Fruit fly (Drosophila melanogaster) whole organism, embryonic: ENCODE results near the gene CG10694.

ENCODE experiments used
- C15 ChIP-seq: fragments of 200-800 bp; sonication (Bioruptor generic); IDR thresholded peaks from 3 replicates; pipeline ENCODE4 v1.3.6; 2022; ENCODE audit warnings: missing biosample characterization, missing genetic modification characterization
- CG10274 ChIP-seq: fragments of 200-800 bp; sonication (Bioruptor generic); optimal IDR thresholded peaks from 3 replicates; lab custom pipeline; 2017; ENCODE audit warnings: missing biosample characterization, mild to moderate bottlenecking, missing genetic modification characterization
- CG11093 ChIP-seq: fragments of 200-800 bp; sonication (Bioruptor generic); IDR thresholded peaks from 3 replicates; pipeline ENCODE4 v1.3.6; 2022; ENCODE audit warnings: missing biosample characterization, missing genetic modification characterization
- CG11398 ChIP-seq: fragments of 200-800 bp; sonication (Bioruptor generic); optimal IDR thresholded peaks from 2 replicates; lab custom pipeline; 2016; ENCODE audit warnings: missing biosample characterization, missing genetic modification characterization
- CG11504 ChIP-seq: fragments of 200-800 bp; sonication (Bioruptor generic); optimal IDR thresholded peaks from 3 replicates; lab custom pipeline; 2019; ENCODE audit warnings: missing biosample characterization, mild to moderate bottlenecking, missing genetic modification characterization, moderate library complexity
- CG11723 ChIP-seq: fragments of 200-800 bp; sonication (Bioruptor generic); optimal IDR thresholded peaks from 2 replicates; lab custom pipeline; 2017; ENCODE audit warnings: missing biosample characterization, mild to moderate bottlenecking, missing genetic modification characterization
- CG12071 ChIP-seq: fragments of 200-800 bp; sonication (Bioruptor generic); optimal IDR thresholded peaks from 3 replicates; lab custom pipeline; 2018; ENCODE audit warnings: missing biosample characterization, mild to moderate bottlenecking, missing genetic modification characterization
- CG12155 ChIP-seq: fragments of 200-800 bp; sonication (Bioruptor generic); optimal IDR thresholded peaks from 3 replicates; lab custom pipeline; 2016; ENCODE audit warnings: missing biosample characterization, missing genetic modification characterization
- CG13296 ChIP-seq: fragments of 200-800 bp; sonication (Bioruptor generic); optimal IDR thresholded peaks from 3 replicates; lab custom pipeline; 2018; ENCODE audit warnings: missing biosample characterization, mild to moderate bottlenecking, missing genetic modification characterization
- CG14667 ChIP-seq: fragments of 200-800 bp; sonication (Bioruptor generic); IDR thresholded peaks from 2 replicates; pipeline ENCODE4 v1.3.6; 2022; ENCODE audit warnings: missing biosample characterization, missing genetic modification characterization
- CG1603 ChIP-seq: fragments of 200-800 bp; sonication (Bioruptor generic); optimal IDR thresholded peaks from 2 replicates; lab custom pipeline; 2019; ENCODE audit warnings: missing biosample characterization, mild to moderate bottlenecking, missing genetic modification characterization, moderate library complexity
- CG17829 ChIP-seq: fragments of 200-800 bp; optimal IDR thresholded peaks from 2 replicates; lab custom pipeline; 2019; ENCODE audit warnings: missing biosample characterization, mild to moderate bottlenecking, missing genetic modification characterization, moderate library complexity
- CG18764 ChIP-seq: fragments of 200-800 bp; sonication (Bioruptor generic); optimal IDR thresholded peaks from 3 replicates; lab custom pipeline; 2016; ENCODE audit warnings: missing biosample characterization, missing genetic modification characterization
- CG32772 ChIP-seq: fragments of 200-800 bp; sonication (Bioruptor generic); IDR thresholded peaks from 2 replicates; pipeline ENCODE4 v1.3.6; 2022; ENCODE audit warnings: missing biosample characterization, missing genetic modification characterization
- CG7745 ChIP-seq: fragments of 200-800 bp; sonication (Bioruptor generic); optimal IDR thresholded peaks from 2 replicates; lab custom pipeline; 2018; ENCODE audit warnings: missing biosample characterization, mild to moderate bottlenecking, missing genetic modification characterization, moderate library complexity
- CG9437 ChIP-seq: fragments of 200-800 bp; sonication (Bioruptor generic); optimal IDR thresholded peaks from 2 replicates; lab custom pipeline; 2018; ENCODE audit warnings: missing biosample characterization, mild to moderate bottlenecking, missing genetic modification characterization
- CkIIα-i1 ChIP-seq: fragments of 200-800 bp; sonication (Bioruptor generic); IDR thresholded peaks from 2 replicates; pipeline ENCODE4 v1.3.6; 2022; ENCODE audit warnings: missing biosample characterization, missing genetic modification characterization
- CoRest ChIP-seq: fragments of 200-800 bp; sonication (Bioruptor generic); optimal IDR thresholded peaks from 3 replicates; lab custom pipeline; 2018; ENCODE audit warnings: missing biosample characterization, mild to moderate bottlenecking, missing genetic modification characterization, moderate library complexity
- Dek ChIP-seq: fragments of 200-800 bp; sonication (Bioruptor generic); optimal IDR thresholded peaks from 3 replicates; lab custom pipeline; 2019; ENCODE audit warnings: missing biosample characterization, mild to moderate bottlenecking, missing genetic modification characterization, moderate library complexity
- Dip3 ChIP-seq: fragments of 200-800 bp; sonication (Bioruptor generic); optimal IDR thresholded peaks from 3 replicates; lab custom pipeline; 2016; ENCODE audit warnings: missing biosample characterization, missing genetic modification characterization
- Doc2 ChIP-seq: fragments of 200-800 bp; sonication (Bioruptor generic); IDR thresholded peaks from 2 replicates; pipeline ENCODE4 v1.3.6; 2022; ENCODE audit warnings: missing biosample characterization, missing genetic modification characterization
- Fer3 ChIP-seq: fragments of 200-800 bp; sonication (Bioruptor generic); optimal IDR thresholded peaks from 2 replicates; lab custom pipeline; 2018; ENCODE audit warnings: missing biosample characterization, mild to moderate bottlenecking, missing genetic modification characterization, moderate library complexity
- Gug ChIP-seq: fragments of 200-800 bp; sonication (Bioruptor generic); IDR thresholded peaks from 4 replicates; pipeline ENCODE4 v1.3.6; 2022; ENCODE audit warnings: missing biosample characterization, missing genetic modification characterization
- HLH3B ChIP-seq: fragments of 200-800 bp; sonication (Bioruptor generic); IDR thresholded peaks from 2 replicates; pipeline ENCODE4 v1.3.6; 2022; ENCODE audit warnings: missing biosample characterization, missing genetic modification characterization
- HLH4C ChIP-seq: fragments of 200-800 bp; sonication (Bioruptor generic); IDR thresholded peaks from 3 replicates; pipeline ENCODE4 v1.3.6; 2022; ENCODE audit warnings: missing biosample characterization, missing genetic modification characterization; ENCODE audit not compliant: partially characterized antibody
- Hey ChIP-seq: fragments of 200-800 bp; sonication (Bioruptor generic); optimal IDR thresholded peaks from 3 replicates; lab custom pipeline; 2018; ENCODE audit warnings: missing biosample characterization, mild to moderate bottlenecking, missing genetic modification characterization
- Vsx1 ChIP-seq: fragments of 200-800 bp; sonication (Bioruptor generic); optimal IDR thresholded peaks from 2 replicates; lab custom pipeline; 2017; ENCODE audit warnings: missing biosample characterization, mild to moderate bottlenecking, missing genetic modification characterization, missing genetic modification reagents
- al ChIP-seq: fragments of 200-800 bp; sonication (Bioruptor generic); IDR thresholded peaks from 2 replicates; pipeline ENCODE4 v1.3.6; 2022; ENCODE audit warnings: missing biosample characterization, missing genetic modification characterization
- ato ChIP-seq: fragments of 200-800 bp; sonication (Bioruptor generic); IDR thresholded peaks from 2 replicates; pipeline ENCODE4 v1.3.6; 2022; ENCODE audit warnings: missing biosample characterization, missing genetic modification characterization; ENCODE audit not compliant: partially characterized antibody
- cg ChIP-seq: fragments of 200-800 bp; sonication (Bioruptor generic); optimal IDR thresholded peaks from 3 replicates; lab custom pipeline; 2019; ENCODE audit warnings: missing biosample characterization, mild to moderate bottlenecking, missing genetic modification characterization, moderate library complexity
- chn ChIP-seq: fragments of 200-800 bp; sonication (Bioruptor generic); optimal IDR thresholded peaks from 2 replicates; lab custom pipeline; 2016; ENCODE audit warnings: missing biosample characterization, missing genetic modification characterization
- fd96Cb ChIP-seq: fragments of 200-800 bp; sonication (Bioruptor generic); optimal IDR thresholded peaks from 2 replicates; lab custom pipeline; 2018; ENCODE audit warnings: missing biosample characterization, mild to moderate bottlenecking, missing genetic modification characterization, moderate library complexity
- hbn ChIP-seq: fragments of 200-800 bp; sonication (Bioruptor generic); IDR thresholded peaks from 2 replicates; pipeline ENCODE4 v1.3.6; 2022; ENCODE audit warnings: missing biosample characterization, missing genetic modification characterization; ENCODE audit not compliant: partially characterized antibody
- hth ChIP-seq: fragments of >200 bp; optimal IDR thresholded peaks from 2 replicates; lab custom pipeline; 2017; ENCODE audit warnings: inconsistent platforms
- jigr1 ChIP-seq: fragments of 200-800 bp; sonication (Bioruptor generic); IDR thresholded peaks from 3 replicates; pipeline ENCODE4 v1.3.6; 2022; ENCODE audit warnings: missing biosample characterization, missing genetic modification characterization
- knrl ChIP-seq: fragments of 200-800 bp; sonication (Bioruptor generic); IDR thresholded peaks from 3 replicates; pipeline ENCODE4 v1.3.6; 2022; ENCODE audit warnings: missing biosample characterization, missing genetic modification characterization; ENCODE audit not compliant: partially characterized antibody
- luna ChIP-seq: fragments of 200-800 bp; sonication (Bioruptor generic); optimal IDR thresholded peaks from 2 replicates; lab custom pipeline; 2016; ENCODE audit warnings: missing biosample characterization, missing genetic modification characterization
- otp ChIP-seq: fragments of 200-800 bp; sonication (Bioruptor generic); IDR thresholded peaks from 3 replicates; pipeline ENCODE4, ENCODE4 v1.3.6; 2022; ENCODE audit warnings: missing biosample characterization, missing genetic modification characterization
- ro ChIP-seq: fragments of 200-800 bp; sonication (Bioruptor generic); IDR thresholded peaks from 2 replicates; pipeline ENCODE4 v1.3.6; 2022; ENCODE audit warnings: missing biosample characterization, missing genetic modification characterization
- sd ChIP-seq: fragments of 200-800 bp; sonication (Bioruptor generic); optimal IDR thresholded peaks from 3 replicates; lab custom pipeline; 2018; ENCODE audit warnings: missing biosample characterization, mild to moderate bottlenecking, missing genetic modification characterization, moderate library complexity
- sens ChIP-seq: fragments of 200-800 bp; sonication (Bioruptor generic); peaks from one replicate; lab custom pipeline; 2016; ENCODE audit warnings: missing biosample characterization, missing genetic modification characterization
- sna ChIP-seq: fragments of 200-800 bp; sonication (Bioruptor generic); IDR thresholded peaks from 2 replicates; pipeline ENCODE4 v1.3.6; 2022; ENCODE audit warnings: missing biosample characterization, missing genetic modification characterization; ENCODE audit not compliant: partially characterized antibody
- ssp ChIP-seq: fragments of 200-800 bp; sonication (Bioruptor generic); IDR thresholded peaks from 2 replicates; pipeline ENCODE4 v1.3.6; 2022; ENCODE audit warnings: missing biosample characterization, missing genetic modification characterization
- stwl ChIP-seq: fragments of 200-800 bp; sonication (Bioruptor generic); optimal IDR thresholded peaks from 3 replicates; lab custom pipeline; 2018; ENCODE audit warnings: missing biosample characterization, mild to moderate bottlenecking, missing genetic modification characterization, moderate library complexity
- toy ChIP-seq: fragments of 200-800 bp; sonication (Bioruptor generic); IDR thresholded peaks from 2 replicates; pipeline ENCODE4 v1.3.6; 2022; ENCODE audit warnings: missing biosample characterization, missing genetic modification characterization
- trem ChIP-seq: fragments of 200-800 bp; optimal IDR thresholded peaks from 3 replicates; lab custom pipeline; 2019; ENCODE audit warnings: missing biosample characterization, mild to moderate bottlenecking, missing genetic modification characterization, moderate library complexity
- tup ChIP-seq: fragments of 200-800 bp; sonication (Bioruptor generic); optimal IDR thresholded peaks from 2 replicates; lab custom pipeline; 2016; ENCODE audit warnings: missing biosample characterization, mild to moderate bottlenecking, missing genetic modification characterization, moderate library complexity
- tx ChIP-seq: fragments of 200-800 bp; sonication (Bioruptor generic); optimal IDR thresholded peaks from 2 replicates; lab custom pipeline; 2016; ENCODE audit warnings: missing biosample characterization, missing genetic modification characterization

Gene CG10694

DNA sequence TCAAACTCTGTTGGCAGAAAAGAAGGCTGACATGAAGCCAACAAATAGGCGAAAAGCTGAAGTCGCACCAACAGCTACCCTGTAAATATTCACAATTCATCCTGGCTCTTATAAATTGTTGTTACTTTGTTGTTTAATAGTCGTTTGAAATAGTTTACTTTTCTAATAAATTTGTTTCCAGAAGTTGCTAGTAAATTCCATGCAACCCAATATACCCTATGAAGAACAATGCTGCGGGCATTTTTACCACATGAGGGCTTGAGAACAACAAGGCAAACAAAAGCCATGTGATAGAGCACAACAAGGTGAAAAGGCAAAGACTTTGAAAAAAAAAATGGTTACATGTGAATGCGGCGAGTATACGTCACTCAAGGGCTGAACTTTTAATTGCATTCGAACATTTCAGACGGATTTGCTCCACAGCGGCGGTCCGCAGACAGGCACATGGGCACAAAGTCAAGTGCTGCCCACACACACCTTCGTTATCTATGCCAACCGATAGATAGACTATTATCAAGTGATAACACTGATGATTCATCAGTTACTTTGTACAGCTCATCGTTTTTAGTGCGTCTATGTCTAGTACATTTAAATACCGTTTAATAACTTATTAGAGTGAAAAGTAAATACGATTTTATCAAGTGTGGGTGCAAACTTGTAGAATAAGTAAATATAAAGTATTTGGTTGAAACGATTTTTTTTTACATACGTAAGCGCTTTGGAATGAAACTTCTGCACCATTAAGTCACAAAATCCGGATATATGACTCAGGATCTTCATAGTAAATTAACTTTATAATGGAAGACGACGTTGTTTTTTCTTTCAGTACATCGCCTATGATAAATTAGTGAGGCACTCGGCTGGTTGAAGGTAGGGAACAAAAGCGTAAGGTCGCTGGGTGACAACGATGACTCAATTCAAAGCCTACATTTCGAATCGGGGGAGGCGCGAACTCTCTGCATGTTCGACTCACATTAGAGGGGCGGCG is 7.9 kb upstream of the CG10694 start (continued):
- TF ChIP-seq stwl (tag; lab: Kevin White, UChicago) (no peak), otp (GFP tag; lab: Robert Waterston, UW) (peak; percentile 72; the same call in 2 of the 3 replicates), CG1603 (tag; lab: Kevin White, UChicago) (peak; percentile 76), ro (GFP tag; lab: Robert Waterston, UW) (0 out of 2 replicates have a peak, but pooled peaks have one; percentile 18), cg (GFP tag; lab: Kevin White, UChicago) (no peak), CG12155 (GFP tag; lab: Kevin White, UChicago) (peak; percentile 81), CG14667 (GFP tag; lab: Robert Waterston, UW) (peak; percentile 49; the same call in 1 of the 2 replicates), Fer3 (peak; percentile 79), CG7745 (tag; lab: Kevin White, UChicago) (no peak), ato (GFP tag; lab: Robert Waterston, UW) (no peak), CkIIα-i1 (peak; percentile 61; the same call in 1 of the 2 replicates), Doc2 (GFP tag; lab: Robert Waterston, UW) (no peak), CG9437 (GFP tag; lab: Kevin White, UChicago) (peak; percentile 26), CG11398 (peak; percentile 71), CG12071 (peak; percentile 71), CG11093 (GFP tag; lab: Robert Waterston, UW) (peak; percentile 56), C15 (peak; percentile 60; the same call in 1 of the 3 replicates), CG13296 (GFP tag; lab: Kevin White, UChicago) (peak; percentile 37), CG18764 (GFP tag; lab: Kevin White, UChicago) (peak; percentile 65), ssp (peak; percentile 64), CG11504 (tag; lab: Kevin White, UChicago) (peak; percentile 82), Vsx1 (peak; percentile 21), chn (peak; percentile 84), CG11723 (GFP tag; lab: Kevin White, UChicago) (peak; percentile 34), knrl (GFP tag; lab: Robert Waterston, UW) (no peak), sna (GFP tag; lab: Robert Waterston, UW) (no peak), HLH4C (GFP tag; lab: Robert Waterston, UW) (no peak), hth (lab: Kevin White, UChicago) (no peak), hbn (GFP tag; lab: Robert Waterston, UW) (no peak), HLH3B (peak; percentile 89), al (GFP tag; lab: Robert Waterston, UW) (peak; percentile 80), CoRest (tag; lab: Kevin White, UChicago) (peak; percentile 77), Hey (tag; lab: Kevin White, UChicago) (no peak), luna (peak; percentile 44), CG17829 (peak; percentile 73), sd (tag; lab: Kevin White, UChicago) (peak; percentile 28), trem (tag; lab: Kevin White, UChicago) (peak; percentile 48), Dek (tag; lab: Kevin White, UChicago) (peak; percentile 58), tup (GFP tag; lab: Kevin White, UChicago) (peak; percentile 43), sens (GFP tag; lab: Kevin White, UChicago) (peak; percentile 96), toy (GFP tag; lab: Robert Waterston, UW) (no peak), tx (GFP tag; lab: Kevin White, UChicago) (peak; percentile 76), CG10274 (GFP tag; lab: Kevin White, UChicago) (peak; percentile 59), fd96Cb (tag; lab: Kevin White, UChicago) (peak; percentile 74), Gug (GFP tag; lab: Robert Waterston, UW) (peak; percentile 69; the same call in 2 of the 4 replicates), CG32772 (GFP tag; lab: Robert Waterston, UW) (peak; percentile 82), jigr1 (GFP tag; lab: Robert Waterston, UW) (peak; percentile 52; the same call in 2 of the 3 replicates), Dip3 (GFP tag; lab: Kevin White, UChicago) (peak; percentile 66)
